Fruit fly (Drosophila melanogaster) whole organism, embryonic: ENCODE data around the gene be.

Experiments used
- Bgb ChIP-seq: fragments of 200-800 bp; sonication (Bioruptor generic); IDR thresholded peaks from 2 replicates; pipeline ENCODE4 v1.3.6; 2022; ENCODE audit warnings: missing biosample characterization, missing genetic modification characterization; ENCODE audit not compliant: partially characterized antibody
- CG10209 ChIP-seq: fragments of 200-800 bp; sonication (Bioruptor generic); optimal IDR thresholded peaks from 3 replicates; lab custom pipeline; 2017; ENCODE audit warnings: missing biosample characterization, mild to moderate bottlenecking, missing genetic modification characterization, missing genetic modification reagents
- CG10565 ChIP-seq: fragments of 200-800 bp; sonication (Bioruptor generic); optimal IDR thresholded peaks from 3 replicates; lab custom pipeline; 2016; ENCODE audit warnings: missing biosample characterization, mild to moderate bottlenecking, missing genetic modification characterization
- CG11456 ChIP-seq: fragments of 200-800 bp; sonication (Bioruptor generic); IDR thresholded peaks from 3 replicates; pipeline ENCODE4 v1.3.6; 2022; ENCODE audit warnings: missing biosample characterization, missing genetic modification characterization
- CG12071 ChIP-seq: fragments of 200-800 bp; sonication (Bioruptor generic); optimal IDR thresholded peaks from 3 replicates; lab custom pipeline; 2018; ENCODE audit warnings: missing biosample characterization, mild to moderate bottlenecking, missing genetic modification characterization
- CG12299 ChIP-seq: fragments of 200-800 bp; sonication (Bioruptor generic); optimal IDR thresholded peaks from 2 replicates; lab custom pipeline; 2018; ENCODE audit warnings: missing biosample characterization, mild to moderate bottlenecking, missing genetic modification characterization
- CG12769 ChIP-seq: fragments of 200-800 bp; sonication (Bioruptor generic); optimal IDR thresholded peaks from 2 replicates; lab custom pipeline; 2019; ENCODE audit warnings: missing biosample characterization, mild to moderate bottlenecking, missing genetic modification characterization, moderate library complexity
- CG13296 ChIP-seq: fragments of 200-800 bp; sonication (Bioruptor generic); optimal IDR thresholded peaks from 3 replicates; lab custom pipeline; 2018; ENCODE audit warnings: missing biosample characterization, mild to moderate bottlenecking, missing genetic modification characterization
- CG13775 ChIP-seq: fragments of 200-800 bp; sonication (Bioruptor generic); optimal IDR thresholded peaks from 3 replicates; lab custom pipeline; 2017; ENCODE audit warnings: missing biosample characterization, mild to moderate bottlenecking, missing genetic modification characterization
- CG13894 ChIP-seq: fragments of 200-800 bp; sonication (Bioruptor generic); optimal IDR thresholded peaks from 3 replicates; lab custom pipeline; 2018; ENCODE audit warnings: missing biosample characterization, mild to moderate bottlenecking, missing genetic modification characterization, moderate library complexity
- CG14860 ChIP-seq: fragments of 200-800 bp; sonication (Bioruptor generic); IDR thresholded peaks from 3 replicates; pipeline ENCODE4 v1.3.6; 2022; ENCODE audit warnings: missing biosample characterization, missing genetic modification characterization; ENCODE audit not compliant: partially characterized antibody
- CG17361 ChIP-seq: fragments of 200-800 bp; sonication (Bioruptor generic); IDR thresholded peaks from 3 replicates; pipeline ENCODE4 v1.3.6; 2022; ENCODE audit warnings: missing biosample characterization, missing genetic modification characterization
- CG18764 ChIP-seq: fragments of 200-800 bp; sonication (Bioruptor generic); optimal IDR thresholded peaks from 3 replicates; lab custom pipeline; 2016; ENCODE audit warnings: missing biosample characterization, missing genetic modification characterization
- CG2202 ChIP-seq: fragments of 200-800 bp; sonication (Bioruptor generic); optimal IDR thresholded peaks from 2 replicates; lab custom pipeline; 2018; ENCODE audit warnings: missing biosample characterization, mild to moderate bottlenecking, missing genetic modification characterization
- CG3065 ChIP-seq: fragments of 200-800 bp; sonication (Bioruptor generic); optimal IDR thresholded peaks from 2 replicates; lab custom pipeline; 2016; ENCODE audit warnings: missing biosample characterization, missing genetic modification characterization
- CG31388 ChIP-seq: fragments of 200-800 bp; sonication (Bioruptor generic); optimal IDR thresholded peaks from 2 replicates; lab custom pipeline; 2016; ENCODE audit warnings: missing biosample characterization, missing genetic modification characterization
- CG3726 ChIP-seq: fragments of 200-800 bp; sonication (Bioruptor generic); IDR thresholded peaks from 3 replicates; pipeline ENCODE4, ENCODE4 v1.3.6; 2022; ENCODE audit warnings: missing biosample characterization, missing genetic modification characterization
- CG43689 ChIP-seq: fragments of 200-800 bp; sonication (Bioruptor generic); IDR thresholded peaks from 2 replicates; pipeline ENCODE4 v1.3.6; 2022; ENCODE audit warnings: missing biosample characterization, missing genetic modification characterization
- Dip3 ChIP-seq: fragments of 200-800 bp; sonication (Bioruptor generic); optimal IDR thresholded peaks from 3 replicates; lab custom pipeline; 2016; ENCODE audit warnings: missing biosample characterization, missing genetic modification characterization
- Dll ChIP-seq: fragments of 200-800 bp; sonication (Bioruptor generic); IDR thresholded peaks from 4 replicates; pipeline ENCODE4 v1.3.6; 2022; ENCODE audit warnings: missing biosample characterization, missing genetic modification characterization; ENCODE audit not compliant: partially characterized antibody
- Fer1 ChIP-seq: fragments of 200-800 bp; sonication (Bioruptor generic); optimal IDR thresholded peaks from 2 replicates; lab custom pipeline; 2017; ENCODE audit warnings: missing biosample characterization, mild to moderate bottlenecking, missing genetic modification characterization
- Gsc ChIP-seq: fragments of 200-800 bp; sonication (Bioruptor generic); IDR thresholded peaks from 2 replicates; pipeline ENCODE4 v1.3.6; 2022; ENCODE audit warnings: missing biosample characterization, missing genetic modification characterization
- Gug ChIP-seq: fragments of 200-800 bp; sonication (Bioruptor generic); IDR thresholded peaks from 4 replicates; pipeline ENCODE4 v1.3.6; 2022; ENCODE audit warnings: missing biosample characterization, missing genetic modification characterization
- H15 ChIP-seq: fragments of 200-800 bp; sonication (Bioruptor generic); IDR thresholded peaks from 3 replicates; pipeline ENCODE4 v1.3.6; 2022; ENCODE audit warnings: missing biosample characterization, missing genetic modification characterization
- Hmr ChIP-seq: fragments of 200-800 bp; sonication (Bioruptor generic); optimal IDR thresholded peaks from 3 replicates; lab custom pipeline; 2017; ENCODE audit warnings: mild to moderate bottlenecking, missing biosample characterization, missing genetic modification reagents, missing genetic modification characterization
- Hr39 ChIP-seq: fragments of >200 bp; optimal IDR thresholded peaks from 2 replicates; lab custom pipeline; 2017
- Hr78 ChIP-seq, 2 experiments: fragments of 200-800 bp in 1 of 2; fragments of >200 bp in 1 of 2; sonication (Bioruptor generic) in 1 of 2; optimal IDR thresholded peaks; 2 replicates each; lab custom pipeline; 2017 to 2019; ENCODE audit warnings: missing biosample characterization in 2 of 2, missing genetic modification characterization in 2 of 2, mild to moderate bottlenecking in 1 of 2, moderate library complexity in 1 of 2
- Lpt ChIP-seq: fragments of >200 bp; optimal IDR thresholded peaks from 2 replicates; lab custom pipeline; 2018; ENCODE audit warnings: missing biosample characterization, missing genetic modification characterization
- Nf-YC ChIP-seq: fragments of 200-800 bp; optimal IDR thresholded peaks from 3 replicates; lab custom pipeline; 2019; ENCODE audit warnings: missing biosample characterization, mild to moderate bottlenecking, missing genetic modification characterization, moderate library complexity
- Oaz ChIP-seq: fragments of 200-800 bp; sonication (Bioruptor generic); IDR thresholded peaks from 2 replicates; pipeline ENCODE4 v1.3.6; 2022; ENCODE audit warnings: missing biosample characterization, missing genetic modification characterization
- Poxn ChIP-seq: fragments of 200-800 bp; sonication (Bioruptor generic); IDR thresholded peaks from 2 replicates; pipeline ENCODE4 v1.3.6; 2022; ENCODE audit warnings: missing biosample characterization, missing genetic modification characterization
- Rx ChIP-seq: fragments of 200-800 bp; sonication (Bioruptor generic); IDR thresholded peaks from 2 replicates; pipeline ENCODE4 v1.3.6; 2022; ENCODE audit warnings: missing biosample characterization, missing genetic modification characterization
- Scr ChIP-seq: fragments of 200-800 bp; sonication (Bioruptor generic); IDR thresholded peaks from 2 replicates; pipeline ENCODE4 v1.3.6; 2022; ENCODE audit warnings: missing biosample characterization, missing genetic modification characterization; ENCODE audit not compliant: partially characterized antibody
- Six4 ChIP-seq: fragments of 200-800 bp; sonication (Bioruptor generic); optimal IDR thresholded peaks from 2 replicates; lab custom pipeline; 2016; ENCODE audit warnings: missing biosample characterization, missing genetic modification characterization
- Sox100B ChIP-seq: fragments of 200-800 bp; sonication (Bioruptor generic); optimal IDR thresholded peaks from 3 replicates; lab custom pipeline; 2018; ENCODE audit warnings: missing biosample characterization, mild to moderate bottlenecking, missing genetic modification characterization
- Trl ChIP-seq, 3 experiments: fragments of >200 bp in 2 of 3; fragments of 200-800 bp in 1 of 3; sonication (Bioruptor generic) in 1 of 3; optimal IDR thresholded peaks; 2 replicates in 1 of 3; 3 replicates in 2 of 3; lab custom pipeline; 2016 to 2017; ENCODE audit warnings: missing biosample characterization in 1 of 3, missing genetic modification characterization in 1 of 3
- dati ChIP-seq: fragments of 200-800 bp; sonication (Bioruptor generic); IDR thresholded peaks from 2 replicates; pipeline ENCODE4 v1.3.6; 2022; ENCODE audit warnings: missing biosample characterization, missing genetic modification characterization
- disco-r ChIP-seq: fragments of 200-800 bp; sonication (Bioruptor generic); optimal IDR thresholded peaks from 2 replicates; lab custom pipeline; 2016; ENCODE audit warnings: missing biosample characterization, missing genetic modification characterization
- ems ChIP-seq: fragments of 200-800 bp; sonication (Bioruptor generic); optimal IDR thresholded peaks from 3 replicates; lab custom pipeline; 2016; ENCODE audit warnings: missing biosample characterization, missing genetic modification characterization
- eyg ChIP-seq: fragments of 200-800 bp; sonication (Bioruptor generic); optimal IDR thresholded peaks from 3 replicates; lab custom pipeline; 2016; ENCODE audit warnings: missing biosample characterization, missing genetic modification characterization
- ftz-f1 ChIP-seq: fragments of 200-800 bp; sonication (Bioruptor generic); optimal IDR thresholded peaks from 2 replicates; lab custom pipeline; 2016; ENCODE audit warnings: missing biosample characterization, missing genetic modification characterization
- gsb ChIP-seq: fragments of 200-800 bp; sonication (Bioruptor generic); IDR thresholded peaks from 2 replicates; pipeline ENCODE4 v1.3.6; 2022; ENCODE audit warnings: missing biosample characterization, missing genetic modification characterization
- kay ChIP-seq: fragments of 200-800 bp; sonication (Bioruptor generic); optimal IDR thresholded peaks from 2 replicates; lab custom pipeline; 2016; ENCODE audit warnings: missing biosample characterization, missing genetic modification characterization
- lbe ChIP-seq: fragments of 200-800 bp; sonication (Bioruptor generic); optimal IDR thresholded peaks from 2 replicates; lab custom pipeline; 2016; ENCODE audit warnings: missing biosample characterization, mild to moderate bottlenecking, missing genetic modification characterization
- mld ChIP-seq: fragments of 200-800 bp; sonication (Bioruptor generic); IDR thresholded peaks from 3 replicates; pipeline ENCODE4 v1.3.6; 2022; ENCODE audit warnings: missing biosample characterization, missing genetic modification characterization; ENCODE audit not compliant: partially characterized antibody
- phol ChIP-seq: fragments of 200-800 bp; sonication (Bioruptor generic); optimal IDR thresholded peaks from 3 replicates; lab custom pipeline; 2018; ENCODE audit warnings: missing biosample characterization, mild to moderate bottlenecking, missing genetic modification characterization, moderate library complexity
- pnt ChIP-seq: fragments of 200-800 bp; sonication (Bioruptor generic); optimal IDR thresholded peaks from 3 replicates; lab custom pipeline; 2016; ENCODE audit warnings: missing biosample characterization, missing genetic modification characterization
- psq ChIP-seq: fragments of 200-800 bp; sonication (Bioruptor generic); optimal IDR thresholded peaks from 2 replicates; lab custom pipeline; 2017; ENCODE audit warnings: missing biosample characterization, missing genetic modification characterization
- repo ChIP-seq: fragments of 200-800 bp; sonication (Bioruptor generic); optimal IDR thresholded peaks from 2 replicates; lab custom pipeline; 2016; ENCODE audit warnings: missing biosample characterization, missing genetic modification characterization
- sens ChIP-seq: fragments of 200-800 bp; sonication (Bioruptor generic); peaks from one replicate; lab custom pipeline; 2016; ENCODE audit warnings: missing biosample characterization, missing genetic modification characterization
- sisA ChIP-seq: fragments of 200-800 bp; sonication (Bioruptor generic); IDR thresholded peaks from 2 replicates; pipeline ENCODE4 v1.3.6; 2022; ENCODE audit warnings: missing biosample characterization, missing genetic modification characterization

The be gene

dm6 chrX:15021021-15021477, 3.2 kb upstream of the be start (continued):
- TF ChIP-seq Scr (GFP tag; lab: Robert Waterston, UW) (no peak), CG13775 (GFP tag; lab: Kevin White, UChicago) (peak; percentile 75), Gsc (GFP tag; lab: Robert Waterston, UW) (no peak), Trl (optimal IDR thresholded peaks at IDR 0.05; lab: Kevin White, UChicago) (no peak), Trl (GFP tag; optimal IDR thresholded peaks at IDR 0.05; lab: Kevin White, UChicago) (no peak), Lpt (GFP tag; lab: Kevin White, UChicago) (no peak), Fer1 (GFP tag; lab: Kevin White, UChicago) (peak; percentile 71), Six4 (GFP tag; lab: Kevin White, UChicago) (peak; percentile 73), CG10209 (GFP tag; lab: Kevin White, UChicago) (peak; percentile 80), CG13894 (no peak), pnt (GFP tag; lab: Kevin White, UChicago) (peak; percentile 5), repo (GFP tag; lab: Kevin White, UChicago) (no peak), Sox100B (GFP tag; lab: Kevin White, UChicago) (peak; percentile 89), CG13296 (GFP tag; lab: Kevin White, UChicago) (no peak), eyg (GFP tag; lab: Kevin White, UChicago) (no peak), CG12071 (GFP tag; lab: Kevin White, UChicago) (peak; percentile 21), mld (GFP tag; lab: Robert Waterston, UW) (no peak), phol (tag; lab: Kevin White, UChicago) (peak; percentile 94), ems (GFP tag; lab: Kevin White, UChicago) (no peak), Hr39 (lab: Kevin White, UChicago) (no peak), Nf-YC (tag; lab: Kevin White, UChicago) (peak; percentile 41), psq (GFP tag; lab: Kevin White, UChicago) (peak; percentile 69), Bgb (GFP tag; lab: Robert Waterston, UW) (no peak), kay (GFP tag; lab: Kevin White, UChicago) (peak; percentile 64), dati (GFP tag; lab: Robert Waterston, UW) (no peak), CG3726 (0 out of 3 replicates have a peak, but pooled peaks have one; percentile 51), CG31388 (GFP tag; lab: Kevin White, UChicago) (peak; percentile 22), CG12299 (tag; lab: Kevin White, UChicago) (peak; percentile 69), CG2202 (tag; lab: Kevin White, UChicago) (peak; percentile 88), disco-r (GFP tag; lab: Kevin White, UChicago) (no peak), CG14860 (GFP tag; lab: Robert Waterston, UW) (no peak), Hr78 (GFP tag; optimal IDR thresholded peaks at IDR 0.05; lab: Kevin White, UChicago) (peak in 1 of 2 experiments; percentile 87), Gug (GFP tag; lab: Robert Waterston, UW) (peak; percentile 44; the same call in 2 of the 4 replicates), CG43689 (GFP tag; lab: Robert Waterston, UW) (no peak), CG11456 (GFP tag; lab: Robert Waterston, UW) (no peak), Rx (GFP tag; lab: Robert Waterston, UW) (0 out of 2 replicates have a peak, but pooled peaks have one; percentile 35), CG17361 (GFP tag; lab: Robert Waterston, UW) (peak; percentile 94), sens (peak; percentile 88), sisA (GFP tag; lab: Robert Waterston, UW) (peak; percentile 88), CG3065 (GFP tag; lab: Kevin White, UChicago) (peak; percentile 34), Poxn (GFP tag; lab: Robert Waterston, UW) (no peak), Dip3 (GFP tag; lab: Kevin White, UChicago) (no peak), Oaz (GFP tag; lab: Robert Waterston, UW) (0 out of 2 replicates have a peak, but pooled peaks have one; percentile 14), Hmr (GFP tag; lab: Kevin White, UChicago) (peak; percentile 57), lbe (GFP tag; lab: Kevin White, UChicago) (peak; percentile 52), CG12769 (tag; lab: Kevin White, UChicago) (no peak), CG18764 (GFP tag; lab: Kevin White, UChicago) (peak; percentile 57), ftz-f1 (GFP tag; lab: Kevin White, UChicago) (no peak), H15 (peak; percentile 61; the same call in 1 of the 3 replicates), CG10565 (GFP tag; lab: Kevin White, UChicago) (no peak), gsb (GFP tag; lab: Robert Waterston, UW) (no peak), Dll (no peak)
